Worm (Caenorhabditis elegans): ENCODE measurements around the gene Y108G3AL.2.

DNA sequence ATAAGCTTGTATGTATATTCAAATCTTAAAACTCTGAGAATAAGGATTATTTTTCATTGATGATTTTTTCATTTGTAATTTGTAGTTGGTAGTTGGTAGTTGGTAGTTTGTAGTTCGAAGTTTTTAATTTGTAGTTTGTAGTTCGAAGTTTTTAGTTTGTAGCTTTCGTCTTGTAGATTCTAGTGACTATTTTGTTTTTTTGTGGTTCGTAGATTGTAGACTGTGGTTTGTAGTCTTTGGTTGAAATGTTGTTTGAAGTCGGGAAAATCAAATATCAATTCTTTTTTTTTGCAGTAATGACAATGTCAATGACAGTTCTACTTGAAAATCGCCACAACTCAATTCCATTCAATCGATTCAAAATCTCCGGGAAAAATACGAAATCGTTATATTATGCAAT lies 21.1 kb upstream of the Y108G3AL.2 start:
- TF ChIP-seq pag-3 (tag; optimal IDR thresholded peaks at IDR 0.05; ENCODE audit: borderline replicate concordance) (no peak), dve-1 (tag; optimal IDR thresholded peaks at IDR 0.05) (no peak), nhr-11 (tag; optimal IDR thresholded peaks at IDR 0.05) (no peak), pha-4 (tag; optimal IDR thresholded peaks at IDR 0.05) (no peak)

Data from whole organism, late embryonic.